Fruit fly (Drosophila melanogaster): ENCODE data around the gene CG3164.
A peak's percentile ranks its signal among the peaks of the same experiment; 100 is the strongest.

The CG3164 gene

DNA sequence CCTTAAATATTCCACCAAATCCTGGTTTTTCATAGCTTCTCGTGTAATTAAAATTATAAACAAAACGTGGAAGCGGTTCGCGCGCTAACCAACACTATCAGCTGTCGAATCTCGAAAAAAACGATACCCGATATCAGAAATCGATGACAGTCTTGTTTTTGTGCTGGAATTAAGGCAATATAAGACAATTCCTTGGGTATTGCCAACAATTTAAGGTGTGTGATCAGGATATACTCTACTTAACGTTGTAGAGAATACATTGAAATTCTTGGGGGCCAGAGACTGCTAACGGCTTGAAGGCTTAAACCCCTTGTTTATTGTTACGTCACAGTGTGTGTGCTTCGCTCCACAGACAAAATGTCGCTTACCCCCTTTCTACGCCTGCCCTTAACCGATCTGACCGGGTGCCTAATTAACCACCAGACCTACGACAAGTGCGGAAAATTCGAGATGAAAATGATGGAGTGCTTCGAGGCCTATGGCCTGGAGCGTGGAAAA, 24.7 kb upstream of the CG3164 start, which contains the start of gene Pus10 (continued):
- TF ChIP-seq Dp (GFP tag; optimal IDR thresholded peaks at IDR 0.05) (peak; percentile 38), Sry-δ (GFP tag; optimal IDR thresholded peaks at IDR 0.05) (peak; percentile 40), CG18599 (GFP tag; optimal IDR thresholded peaks at IDR 0.05) (no peak), HmgD (GFP tag; optimal IDR thresholded peaks at IDR 0.05) (no peak), vnd (GFP tag; IDR thresholded peaks at IDR 0.05; ENCODE audit: partially characterized antibody) (no peak), nerfin-1 (tag; optimal IDR thresholded peaks at IDR 0.05) (peak; percentile 61), ssp (GFP tag; IDR thresholded peaks at IDR 0.05) (no peak), CTCF (GFP tag; optimal IDR thresholded peaks at IDR 0.05) (no peak), Dbx (GFP tag; IDR thresholded peaks at IDR 0.05) (no peak), her (GFP tag; optimal IDR thresholded peaks at IDR 0.05) (peak; percentile 10), bigmax (GFP tag; optimal IDR thresholded peaks at IDR 0.05) (no peak), nmo (GFP tag; optimal IDR thresholded peaks at IDR 0.05) (peak; percentile 6), Fer2 (tag; optimal IDR thresholded peaks at IDR 0.05) (no peak), p53 (GFP tag; optimal IDR thresholded peaks at IDR 0.05) (no peak), CG15514 (GFP tag; optimal IDR thresholded peaks at IDR 0.05) (peak; percentile 54), Antp (GFP tag; optimal IDR thresholded peaks at IDR 0.05) (no peak), gcm2 (GFP tag; optimal IDR thresholded peaks at IDR 0.05) (no peak), tgo (GFP tag; IDR thresholded peaks at IDR 0.05) (no peak), CG3281 (GFP tag; optimal IDR thresholded peaks at IDR 0.05) (no peak), Vsx1 (GFP tag; optimal IDR thresholded peaks at IDR 0.05) (peak; percentile 50), psq (GFP tag; optimal IDR thresholded peaks at IDR 0.05) (no peak), cwo (GFP tag; optimal IDR thresholded peaks at IDR 0.05) (no peak), bsh (GFP tag; optimal IDR thresholded peaks at IDR 0.05) (peak in 1 of 2 experiments; percentile 10), ap (GFP tag; IDR thresholded peaks at IDR 0.05) (no peak), ara (GFP tag; IDR thresholded peaks at IDR 0.05) (no peak), Sin3A (optimal IDR thresholded peaks at IDR 0.05) (peak; percentile 20), chif (GFP tag; optimal IDR thresholded peaks at IDR 0.05) (no peak), lola (GFP tag; optimal IDR thresholded peaks at IDR 0.05) (no peak), CG7556 (GFP tag; optimal IDR thresholded peaks at IDR 0.05) (no peak), HLH3B (GFP tag; IDR thresholded peaks at IDR 0.05) (no peak), CG14441 (GFP tag; IDR thresholded peaks at IDR 0.05) (no peak), peb (GFP tag; IDR thresholded peaks at IDR 0.05) (no peak), CG9876 (GFP tag; optimal IDR thresholded peaks at IDR 0.05) (no peak), HLH4C (GFP tag; IDR thresholded peaks at IDR 0.05; ENCODE audit: partially characterized antibody) (no peak), gce (GFP tag; IDR thresholded peaks at IDR 0.05) (no peak), bbx (GFP tag; IDR thresholded peaks at IDR 0.05; ENCODE audit: partially characterized antibody) (no peak), CG18476 (GFP tag; optimal IDR thresholded peaks at IDR 0.05) (no peak), CG4282 (GFP tag; optimal IDR thresholded peaks at IDR 0.05) (no peak), CG14965 (GFP tag; optimal IDR thresholded peaks at IDR 0.05; ENCODE audit: borderline replicate concordance) (no peak), CG31441 (GFP tag; IDR thresholded peaks at IDR 0.05) (no peak), CG14860 (GFP tag; IDR thresholded peaks at IDR 0.05; ENCODE audit: partially characterized antibody) (no peak), NFAT (GFP tag; IDR thresholded peaks at IDR 0.05) (no peak), chinmo (GFP tag; IDR thresholded peaks at IDR 0.05; ENCODE audit: partially characterized antibody) (no peak), ewg (GFP tag; optimal IDR thresholded peaks at IDR 0.05) (peak; percentile 13), crol (GFP tag; IDR thresholded peaks at IDR 0.05) (no peak), CG17385 (GFP tag; optimal IDR thresholded peaks at IDR 0.05) (no peak), ab (GFP tag; optimal IDR thresholded peaks at IDR 0.05) (no peak), pfk (GFP tag; optimal IDR thresholded peaks at IDR 0.05) (no peak), tap (tag; optimal IDR thresholded peaks at IDR 0.05) (no peak), CG7745 (tag; optimal IDR thresholded peaks at IDR 0.05) (peak; percentile 15), CG5245 (GFP tag; optimal IDR thresholded peaks at IDR 0.05) (no peak)

All from whole organism, embryonic.